Fruit fly (Drosophila melanogaster): ENCODE results near the gene CycK.

Gene CycK

DNA sequence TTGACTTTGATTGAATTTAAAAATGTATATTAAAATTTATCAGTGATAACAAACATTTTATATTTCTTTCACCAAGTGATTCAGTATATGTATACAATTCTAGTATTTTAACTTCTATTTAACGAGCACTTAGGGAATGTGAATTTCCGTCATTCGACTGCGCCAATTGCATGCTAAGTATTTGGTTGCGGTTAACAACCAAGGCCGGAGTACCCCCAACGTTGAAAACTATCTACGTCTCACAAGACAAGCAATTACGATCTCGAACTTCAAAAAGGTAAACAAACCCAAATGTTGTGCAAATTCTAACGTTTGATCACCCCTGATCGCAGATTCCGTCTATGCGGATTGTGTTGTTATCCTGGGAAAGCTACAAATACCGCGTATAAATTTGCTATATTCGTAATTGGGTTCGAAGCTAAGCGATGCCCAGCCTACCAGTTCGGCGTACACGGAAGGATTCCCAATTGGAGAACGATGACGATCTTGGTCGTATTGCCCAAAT lies 1.3 kb upstream of the CycK start, which contains the start of gene CG42748 (continued):
- TF ChIP-seq zen (tag; optimal IDR thresholded peaks at IDR 0.05) (peak; percentile 12), tna (GFP tag; IDR thresholded peaks at IDR 0.05; ENCODE audit: partially characterized antibody) (peak; percentile 55; the same call in 1 of the 2 replicates), Ada2b (GFP tag; IDR thresholded peaks at IDR 0.05) (peak; percentile 45), CG14860 (GFP tag; IDR thresholded peaks at IDR 0.05; ENCODE audit: partially characterized antibody) (0 out of 3 replicates have a peak, but pooled peaks have one; percentile 42), CG1603 (tag; optimal IDR thresholded peaks at IDR 0.05) (peak; percentile 86), CG10654 (GFP tag; optimal IDR thresholded peaks at IDR 0.05) (no peak), CG8388 (GFP tag; optimal IDR thresholded peaks at IDR 0.05) (no peak), gsb (GFP tag; IDR thresholded peaks at IDR 0.05) (no peak), slbo (GFP tag; IDR thresholded peaks at IDR 0.05) (peak; percentile 54; the same call in 1 of the 2 replicates), shn (GFP tag; optimal IDR thresholded peaks at IDR 0.05) (peak; percentile 5), CG7357 (GFP tag; IDR thresholded peaks at IDR 0.05) (peak; percentile 82), pzg (GFP tag; optimal IDR thresholded peaks at IDR 0.05) (peak; percentile 52), insv (GFP tag; optimal IDR thresholded peaks at IDR 0.05) (peak in 1 of 2 experiments; percentile 86), stwl (tag; optimal IDR thresholded peaks at IDR 0.05) (peak; percentile 21), CG13894 (tag; optimal IDR thresholded peaks at IDR 0.05) (peak; percentile 42), BEAF-32 (GFP tag; optimal IDR thresholded peaks at IDR 0.05) (peak; percentile 34), CG15514 (GFP tag; optimal IDR thresholded peaks at IDR 0.05) (peak; percentile 34), wek (GFP tag; optimal IDR thresholded peaks at IDR 0.05) (peak; percentile 93), Bgb (GFP tag; IDR thresholded peaks at IDR 0.05; ENCODE audit: partially characterized antibody) (peak; percentile 75), CG11723 (GFP tag; optimal IDR thresholded peaks at IDR 0.05) (peak; percentile 77), CG17829 (tag; optimal IDR thresholded peaks at IDR 0.05) (peak; percentile 7), CG11247 (GFP tag; IDR thresholded peaks at IDR 0.05) (no peak), Med (GFP tag) (peak; percentile 71), Mes4 (GFP tag; optimal IDR thresholded peaks at IDR 0.05) (no peak), CG2199 (GFP tag; IDR thresholded peaks at IDR 0.05) (peak; percentile 34; the same call in 1 of the 3 replicates), CG12391 (tag; optimal IDR thresholded peaks at IDR 0.05) (peak; percentile 13), Optix (GFP tag; IDR thresholded peaks at IDR 0.05) (no peak), CG6813 (GFP tag; optimal IDR thresholded peaks at IDR 0.05) (no peak), CG8089 (GFP tag; optimal IDR thresholded peaks at IDR 0.05) (peak; percentile 14), GATAe (GFP tag; conservative IDR thresholded peaks at IDR 0.05) (no peak), sug (tag; optimal IDR thresholded peaks at IDR 0.05) (peak; percentile 59), zen2 (GFP tag; IDR thresholded peaks at IDR 0.05; ENCODE audit: partially characterized antibody) (no peak; the same call in 2 of the 3 replicates), onecut (GFP tag; IDR thresholded peaks at IDR 0.05) (no peak), Myb (GFP tag; optimal IDR thresholded peaks at IDR 0.05) (no peak), disco-r (GFP tag; optimal IDR thresholded peaks at IDR 0.05) (no peak), Meics (GFP tag; optimal IDR thresholded peaks at IDR 0.05) (peak; percentile 13), gfzf (GFP tag; optimal IDR thresholded peaks at IDR 0.05) (peak; percentile 28), mld (GFP tag; IDR thresholded peaks at IDR 0.05; ENCODE audit: partially characterized antibody) (no peak)

DNA sequence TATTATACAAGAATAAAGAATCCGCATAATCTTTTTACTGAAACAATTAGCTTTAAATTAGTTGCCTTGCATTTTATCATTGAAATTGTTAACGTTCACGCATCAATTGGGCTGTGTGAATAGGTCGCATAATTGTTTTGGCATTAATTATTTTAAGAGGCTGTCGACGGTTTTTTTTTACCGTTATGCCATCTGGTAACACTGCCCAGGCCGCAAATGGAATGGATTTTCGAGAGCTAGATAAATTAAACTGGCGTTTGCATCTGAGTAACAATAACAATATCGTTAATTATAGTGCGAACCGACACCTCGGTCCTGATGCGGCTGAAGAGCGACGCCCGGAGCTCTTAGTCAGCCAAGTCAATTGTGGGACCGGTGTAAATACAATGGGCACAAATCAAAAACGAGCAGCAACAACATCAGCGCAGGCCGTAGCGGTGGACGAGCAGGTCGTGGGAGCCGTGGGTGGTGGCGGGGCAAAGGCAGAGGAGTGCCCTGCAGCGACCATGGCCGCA lies 8.2 kb downstream of the CycK start:
- TF ChIP-seq schlank (tag; optimal IDR thresholded peaks at IDR 0.05): no peak
- peak; percentile 50 for TF ChIP-seq CG3995 (GFP tag; optimal IDR thresholded peaks at IDR 0.05)
- no peak for TF ChIP-seq lmd (GFP tag; IDR thresholded peaks at IDR 0.05)
- TF ChIP-seq cg (GFP tag; optimal IDR thresholded peaks at IDR 0.05): no peak
- peak; percentile 45 for TF ChIP-seq ftz-f1 (GFP tag; optimal IDR thresholded peaks at IDR 0.05)
- no peak for TF ChIP-seq stc (GFP tag; IDR thresholded peaks at IDR 0.05)
- peak; percentile 64; the same call in 1 of the 3 replicates for TF ChIP-seq CG34422 (GFP tag; IDR thresholded peaks at IDR 0.05)
- no peak for TF ChIP-seq CG4730 (GFP tag; IDR thresholded peaks at IDR 0.05)
- TF ChIP-seq Scr (GFP tag; IDR thresholded peaks at IDR 0.05; ENCODE audit: partially characterized antibody): no peak
- no peak for TF ChIP-seq HLHmδ (GFP tag; optimal IDR thresholded peaks at IDR 0.05)
- TF ChIP-seq Dek (tag; optimal IDR thresholded peaks at IDR 0.05): no peak
- TF ChIP-seq pnt (GFP tag; optimal IDR thresholded peaks at IDR 0.05): no peak
- peak; percentile 4 for TF ChIP-seq Xbp1 (GFP tag; optimal IDR thresholded peaks at IDR 0.05)
